Fruit fly (Drosophila melanogaster): Measurements from ENCODE around the gene LeuRS-m.

- TF ChIP-seq h (optimal IDR thresholded peaks at IDR 0.05) = no peak
- no peak for TF ChIP-seq Sin3A (optimal IDR thresholded peaks at IDR 0.05)
- no peak for TF ChIP-seq Myc (optimal IDR thresholded peaks at IDR 0.05)
Measured at dm6 chr3L:4836353-4836752, 10.7 kb downstream of the LeuRS-m start.
